Fruit fly (Drosophila melanogaster): ENCODE results near the gene IFT57.

dm6 chr2L:3576520-3576919 lies 45.9 kb downstream of the IFT57 start:
- TF ChIP-seq EcR (GFP tag; optimal IDR thresholded peaks at IDR 0.05) (no peak), Ets98B (GFP tag; IDR thresholded peaks at IDR 0.05) (no peak), CG4496 (GFP tag; IDR thresholded peaks at IDR 0.05) (no peak), gl (tag; optimal IDR thresholded peaks at IDR 0.05) (no peak), CG17806 (tag; optimal IDR thresholded peaks at IDR 0.05) (peak; percentile 33), CG12605 (GFP tag; IDR thresholded peaks at IDR 0.05) (no peak), CG8301 (tag; optimal IDR thresholded peaks at IDR 0.05) (peak; percentile 66)
